Fruit fly (Drosophila melanogaster) whole organism, prepupa: Measurements from ENCODE around the gene MCTS1.

Experiments used
- Blimp-1 ChIP-seq: fragments of 200-800 bp; sonication (Bioruptor generic); optimal IDR thresholded peaks from 3 replicates; lab custom pipeline; 2017; ENCODE audit warnings: missing biosample characterization, missing genetic modification characterization, mild to moderate bottlenecking, moderate library complexity, missing genetic modification reagents
- CG10631 ChIP-seq: fragments of 200-800 bp; sonication (Bioruptor generic); optimal IDR thresholded peaks from 2 replicates; lab custom pipeline; 2016; ENCODE audit warnings: missing biosample characterization, missing genetic modification characterization
- CG10669 ChIP-seq: fragments of 200-800 bp; sonication (Bioruptor generic); optimal IDR thresholded peaks from 3 replicates; lab custom pipeline; 2018; ENCODE audit warnings: missing biosample characterization, mild to moderate bottlenecking, missing genetic modification characterization, moderate library complexity
- CG11902 ChIP-seq: fragments of 200-800 bp; sonication (Bioruptor generic); optimal IDR thresholded peaks from 3 replicates; lab custom pipeline; 2016; ENCODE audit warnings: missing biosample characterization, missing genetic modification characterization
- CG15336 ChIP-seq: fragments of 200-800 bp; sonication (Bioruptor generic); IDR thresholded peaks from 2 replicates; pipeline ENCODE4 v1.3.6; 2022; ENCODE audit warnings: missing biosample characterization, missing genetic modification characterization
- CG1621 ChIP-seq: fragments of 200-800 bp; sonication (Bioruptor generic); optimal IDR thresholded peaks from 3 replicates; lab custom pipeline; 2018; ENCODE audit warnings: missing biosample characterization, mild to moderate bottlenecking, missing genetic modification characterization
- CG16779 ChIP-seq: fragments of 200-800 bp; sonication (Bioruptor generic); optimal IDR thresholded peaks from 3 replicates; lab custom pipeline; 2017; ENCODE audit warnings: missing biosample characterization, mild to moderate bottlenecking, missing genetic modification characterization
- CG3032 ChIP-seq: fragments of 200-800 bp; optimal IDR thresholded peaks from 2 replicates; lab custom pipeline; 2019; ENCODE audit warnings: missing biosample characterization, mild to moderate bottlenecking, missing genetic modification characterization, moderate library complexity
- CG31627 ChIP-seq: fragments of 200-800 bp; sonication (Bioruptor generic); optimal IDR thresholded peaks from 3 replicates; lab custom pipeline; 2016; ENCODE audit warnings: missing biosample characterization, missing genetic modification characterization
- CG32006 ChIP-seq: fragments of 200-800 bp; sonication (Bioruptor generic); optimal IDR thresholded peaks from 3 replicates; lab custom pipeline; 2017; ENCODE audit warnings: missing biosample characterization, mild to moderate bottlenecking, missing genetic modification characterization
- CG34406 ChIP-seq: fragments of 200-800 bp; sonication (Bioruptor generic); optimal IDR thresholded peaks from 3 replicates; lab custom pipeline; 2016; ENCODE audit warnings: missing biosample characterization, missing genetic modification characterization
- CG3919 ChIP-seq: fragments of 200-800 bp; sonication (Bioruptor generic); optimal IDR thresholded peaks from 3 replicates; lab custom pipeline; 2016; ENCODE audit warnings: missing biosample characterization, missing genetic modification characterization
- CG6163 ChIP-seq: fragments of 200-800 bp; sonication (Bioruptor generic); IDR thresholded peaks from 3 replicates; pipeline ENCODE4 v1.3.6; 2022; ENCODE audit warnings: missing biosample characterization, missing genetic modification characterization
- CG6276 ChIP-seq: fragments of 200-800 bp; sonication (Bioruptor generic); optimal IDR thresholded peaks from 2 replicates; lab custom pipeline; 2017; ENCODE audit warnings: missing biosample characterization, mild to moderate bottlenecking, missing genetic modification characterization
- CG6808 ChIP-seq: fragments of 200-800 bp; sonication (Bioruptor generic); optimal IDR thresholded peaks from 3 replicates; lab custom pipeline; 2017; ENCODE audit warnings: missing biosample characterization, missing genetic modification characterization, mild to moderate bottlenecking, moderate library complexity, missing genetic modification reagents
- CG7368 ChIP-seq: fragments of 200-800 bp; sonication (Bioruptor generic); optimal IDR thresholded peaks from 3 replicates; lab custom pipeline; 2016; ENCODE audit warnings: missing biosample characterization, missing genetic modification characterization
- CG8119 ChIP-seq: fragments of 200-800 bp; sonication (Bioruptor generic); IDR thresholded peaks from 3 replicates; pipeline ENCODE4 v1.3.6; 2022; ENCODE audit warnings: missing biosample characterization, missing genetic modification characterization
- CG8319 ChIP-seq: fragments of 200-800 bp; sonication (Bioruptor generic); optimal IDR thresholded peaks from 3 replicates; lab custom pipeline; 2016; ENCODE audit warnings: missing biosample characterization, missing genetic modification characterization
- CG8632 ChIP-seq: fragments of 200-800 bp; sonication (Bioruptor generic); optimal IDR thresholded peaks from 3 replicates; lab custom pipeline; 2016; ENCODE audit warnings: missing biosample characterization, missing genetic modification characterization
- CG9139 ChIP-seq: fragments of 200-800 bp; sonication (Bioruptor generic); optimal IDR thresholded peaks from 3 replicates; lab custom pipeline; 2017; ENCODE audit warnings: missing biosample characterization, mild to moderate bottlenecking, missing genetic modification characterization
- Eip75B ChIP-seq: fragments of 200-800 bp; sonication (Bioruptor generic); optimal IDR thresholded peaks from 3 replicates; lab custom pipeline; 2016; ENCODE audit warnings: missing biosample characterization, missing genetic modification characterization
- Eip78C ChIP-seq: fragments of 200-800 bp; sonication (Bioruptor generic); peaks from one replicate; lab custom pipeline; 2016; ENCODE audit warnings: missing biosample characterization, missing genetic modification characterization
- Eip93F ChIP-seq: fragments of 200-800 bp; sonication (Bioruptor generic); optimal IDR thresholded peaks from 2 replicates; lab custom pipeline; 2016; ENCODE audit warnings: missing biosample characterization, mild to moderate bottlenecking, missing genetic modification characterization
- Ets21C ChIP-seq: fragments of 200-800 bp; sonication (Bioruptor generic); optimal IDR thresholded peaks from 3 replicates; lab custom pipeline; 2016; ENCODE audit warnings: missing biosample characterization, missing genetic modification characterization
- Ets96B ChIP-seq: fragments of 200-800 bp; optimal IDR thresholded peaks from 2 replicates; lab custom pipeline; 2019; ENCODE audit warnings: missing biosample characterization, mild to moderate bottlenecking, missing genetic modification characterization, moderate library complexity
- Gug ChIP-seq: fragments of 200-800 bp; sonication (Bioruptor generic); IDR thresholded peaks from 2 replicates; pipeline ENCODE4 v1.3.6; 2022; ENCODE audit warnings: missing biosample characterization, missing genetic modification characterization
- Hr38 ChIP-seq: sonication (Bioruptor generic); optimal IDR thresholded peaks from 2 replicates; lab custom pipeline; 2016; ENCODE audit warnings: missing biosample characterization, missing genetic modification characterization
- Hr39 ChIP-seq: fragments of 200-800 bp; sonication (Bioruptor generic); optimal IDR thresholded peaks from 2 replicates; lab custom pipeline; 2016; ENCODE audit warnings: missing biosample characterization, missing genetic modification characterization
- Hr4 ChIP-seq: fragments of 200-800 bp; sonication (Bioruptor generic); optimal IDR thresholded peaks from 3 replicates; lab custom pipeline; 2016; ENCODE audit warnings: missing biosample characterization, missing genetic modification characterization
- Lpt ChIP-seq: fragments of 200-800 bp; sonication (Bioruptor generic); optimal IDR thresholded peaks from 3 replicates; lab custom pipeline; 2016; ENCODE audit warnings: missing biosample characterization, missing genetic modification characterization
- Met ChIP-seq: fragments of 200-800 bp; sonication (Bioruptor generic); optimal IDR thresholded peaks from 3 replicates; lab custom pipeline; 2016; ENCODE audit warnings: missing biosample characterization, missing genetic modification characterization
- Smox ChIP-seq: fragments of 200-800 bp; sonication (Bioruptor generic); optimal IDR thresholded peaks from 3 replicates; lab custom pipeline; 2016; ENCODE audit warnings: missing biosample characterization, missing genetic modification characterization
- Sox102F ChIP-seq: fragments of 200-800 bp; sonication (Bioruptor generic); optimal IDR thresholded peaks from 2 replicates; lab custom pipeline; 2016; ENCODE audit warnings: missing biosample characterization, mild to moderate bottlenecking, missing genetic modification characterization
- Sox14 ChIP-seq: fragments of 200-800 bp; sonication (Bioruptor generic); optimal IDR thresholded peaks from 3 replicates; lab custom pipeline; 2016; ENCODE audit warnings: missing biosample characterization, missing genetic modification characterization
- Sox15 ChIP-seq: fragments of 200-800 bp; sonication (Bioruptor generic); optimal IDR thresholded peaks from 3 replicates; lab custom pipeline; 2016; ENCODE audit warnings: missing biosample characterization, missing genetic modification characterization
- achi ChIP-seq: fragments of 200-800 bp; sonication (Bioruptor generic); optimal IDR thresholded peaks from 3 replicates; lab custom pipeline; 2016; ENCODE audit warnings: missing biosample characterization, missing genetic modification characterization
- acj6 ChIP-seq: fragments of 200-800 bp; sonication (Bioruptor generic); optimal IDR thresholded peaks from 3 replicates; lab custom pipeline; 2016; ENCODE audit warnings: missing biosample characterization, missing genetic modification characterization
- cyc ChIP-seq: fragments of 200-800 bp; sonication (Bioruptor generic); optimal IDR thresholded peaks from 3 replicates; lab custom pipeline; 2016; ENCODE audit warnings: missing biosample characterization, missing genetic modification characterization
- dac ChIP-seq: fragments of 200-800 bp; sonication (Bioruptor generic); optimal IDR thresholded peaks from 2 replicates; lab custom pipeline; 2017; ENCODE audit warnings: missing biosample characterization, mild to moderate bottlenecking, missing genetic modification characterization
- dsx ChIP-seq: fragments of 200-800 bp; optimal IDR thresholded peaks from 3 replicates; lab custom pipeline; 2019; ENCODE audit warnings: missing biosample characterization, mild to moderate bottlenecking, missing genetic modification characterization, moderate library complexity; ENCODE audit not compliant: poor library complexity, severe bottlenecking
- eg ChIP-seq: fragments of 200-800 bp; sonication (Bioruptor generic); IDR thresholded peaks from 3 replicates; pipeline ENCODE4 v1.3.6; 2022; ENCODE audit warnings: missing biosample characterization, missing genetic modification characterization
- esn ChIP-seq: fragments of 200-800 bp; sonication (Bioruptor generic); optimal IDR thresholded peaks from 2 replicates; lab custom pipeline; 2016; ENCODE audit warnings: missing biosample characterization, mild to moderate bottlenecking, missing genetic modification characterization, moderate library complexity
- fd59A ChIP-seq: fragments of 200-800 bp; sonication (Bioruptor generic); optimal IDR thresholded peaks from 2 replicates; lab custom pipeline; 2017; ENCODE audit warnings: missing biosample characterization, mild to moderate bottlenecking, missing genetic modification characterization, missing genetic modification reagents
- fd85E ChIP-seq: fragments of 200-800 bp; sonication (Bioruptor generic); optimal IDR thresholded peaks from 3 replicates; lab custom pipeline; 2016; ENCODE audit warnings: missing biosample characterization, missing genetic modification characterization
- lz ChIP-seq: fragments of 200-800 bp; sonication (Bioruptor generic); optimal IDR thresholded peaks from 3 replicates; lab custom pipeline; 2016; ENCODE audit warnings: missing biosample characterization, missing genetic modification characterization
- net ChIP-seq: fragments of 200-800 bp; sonication (Bioruptor generic); optimal IDR thresholded peaks from 3 replicates; lab custom pipeline; 2016; ENCODE audit warnings: missing biosample characterization, missing genetic modification characterization
- pdm3 ChIP-seq: fragments of 200-800 bp; sonication (Bioruptor generic); optimal IDR thresholded peaks from 3 replicates; lab custom pipeline; 2016; ENCODE audit warnings: missing biosample characterization, missing genetic modification characterization
- salr ChIP-seq, 2 experiments: fragments of 200-800 bp; sonication (Bioruptor generic); optimal IDR thresholded peaks; 3 replicates each; lab custom pipeline; 2016 to 2018; ENCODE audit warnings: missing biosample characterization in 2 of 2, missing genetic modification characterization in 2 of 2, mild to moderate bottlenecking in 1 of 2
- ss ChIP-seq, 2 experiments: fragments of 200-800 bp; sonication (Bioruptor generic); optimal IDR thresholded peaks; 2 replicates in 1 of 2; 3 replicates in 1 of 2; lab custom pipeline; 2017 to 2018; ENCODE audit warnings: mild to moderate bottlenecking in 2 of 2, missing biosample characterization in 2 of 2, missing genetic modification characterization in 2 of 2, moderate library complexity in 1 of 2
- svp ChIP-seq: fragments of 200-800 bp; sonication (Bioruptor generic); peaks from one replicate; lab custom pipeline; 2016; ENCODE audit warnings: missing biosample characterization, missing genetic modification characterization
- vri ChIP-seq: fragments of 200-800 bp; sonication (Bioruptor generic); optimal IDR thresholded peaks from 3 replicates; lab custom pipeline; 2016; ENCODE audit warnings: missing biosample characterization, mild to moderate bottlenecking, missing genetic modification characterization

The MCTS1 gene

DNA sequence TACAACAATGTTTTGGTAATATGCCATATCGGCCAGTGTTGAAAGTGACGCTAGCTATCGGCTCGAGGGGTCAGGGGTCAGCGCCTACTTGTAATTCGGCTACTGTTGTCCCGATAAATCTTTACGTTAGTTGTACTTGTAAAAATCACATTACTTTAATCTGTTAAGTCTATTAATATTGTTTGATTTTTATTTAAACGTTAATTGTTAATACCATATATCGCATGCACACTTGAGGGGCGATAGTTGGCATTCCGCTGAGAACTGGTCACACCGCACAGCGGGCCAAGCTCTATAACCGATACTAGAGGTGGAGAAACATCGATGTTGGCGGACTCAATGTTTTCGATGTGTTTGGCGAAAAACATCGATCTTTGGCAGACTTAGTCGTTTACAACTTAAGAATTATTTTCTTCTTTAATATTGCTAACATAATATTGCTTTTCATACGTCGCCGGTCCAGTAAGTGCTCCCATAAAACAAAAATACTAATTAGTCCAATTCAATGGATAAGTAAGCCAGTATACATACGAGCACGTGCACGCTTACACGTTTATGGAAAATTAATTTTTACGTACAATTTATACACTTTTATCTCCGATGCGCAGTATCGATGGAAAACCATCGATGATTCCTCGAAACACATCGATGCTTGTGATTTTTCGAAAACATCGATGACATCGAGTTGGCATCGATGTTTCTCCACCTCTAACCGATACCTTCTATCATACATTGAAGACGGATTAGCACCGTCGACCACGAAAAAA lies at the start of gene MCTS1, which contains the start of gene rux:
Gene MCTS1, plus strand, starts transcription at position 713 of the 767 bp plus-strand sequence.
Gene rux, minus strand, starts transcription at position 621 of the 767 bp plus-strand sequence.
- peak; percentile 20 for TF ChIP-seq CG10631 (GFP tag; lab: Kevin White, UChicago)
- peak; percentile 100 for TF ChIP-seq svp (GFP tag; lab: Kevin White, UChicago)
- TF ChIP-seq CG8632 (GFP tag; lab: Kevin White, UChicago) = no peak
- TF ChIP-seq Sox14 (GFP tag; lab: Kevin White, UChicago) = peak; percentile 4
- TF ChIP-seq vri = peak; percentile 41
- no peak for TF ChIP-seq CG15336 (GFP tag; lab: Robert Waterston, UW)
- peak; percentile 32 for TF ChIP-seq Smox
- no peak for TF ChIP-seq Ets21C (GFP tag; lab: Kevin White, UChicago)
- no peak for TF ChIP-seq CG10669
- TF ChIP-seq Sox15 = no peak
- no peak for TF ChIP-seq CG34406 (GFP tag; lab: Kevin White, UChicago)
- TF ChIP-seq CG11902 (GFP tag; lab: Kevin White, UChicago) = no peak
- peak; percentile 31 for TF ChIP-seq CG3919
- TF ChIP-seq CG6808 (GFP tag; lab: Kevin White, UChicago) = no peak
- no peak for TF ChIP-seq CG6163
- peak; percentile 41 for TF ChIP-seq lz (GFP tag; lab: Kevin White, UChicago)
- no peak for TF ChIP-seq achi (GFP tag; lab: Kevin White, UChicago)
- TF ChIP-seq eg = peak; percentile 58; the same call in 2 of the 3 replicates
- TF ChIP-seq CG9139 (GFP tag; lab: Kevin White, UChicago) = no peak
- no peak for TF ChIP-seq net (GFP tag; lab: Kevin White, UChicago)
- TF ChIP-seq dsx (GFP tag; lab: Kevin White, UChicago) = peak; percentile 92
- TF ChIP-seq CG31627 (GFP tag; lab: Kevin White, UChicago) = peak; percentile 40
- TF ChIP-seq fd85E (GFP tag; lab: Kevin White, UChicago) = no peak
- TF ChIP-seq CG8119 = no peak
- TF ChIP-seq Lpt (GFP tag; lab: Kevin White, UChicago) = no peak
- TF ChIP-seq Hr39 (GFP tag; lab: Kevin White, UChicago) = peak; percentile 39
- no peak for TF ChIP-seq CG8319
- peak; percentile 0 for TF ChIP-seq Met (GFP tag; lab: Kevin White, UChicago)
- no peak for TF ChIP-seq Hr38 (GFP tag; lab: Kevin White, UChicago)
- peak; percentile 38 for TF ChIP-seq Hr4 (GFP tag; lab: Kevin White, UChicago)
- peak in 1 of 2 experiments; percentile 5 for TF ChIP-seq ss (GFP tag; optimal IDR thresholded peaks at IDR 0.05; lab: Kevin White, UChicago)
- no peak for TF ChIP-seq Gug (GFP tag; lab: Robert Waterston, UW)
- no peak for TF ChIP-seq Eip93F
- no peak for TF ChIP-seq CG7368 (GFP tag; lab: Kevin White, UChicago)
- peak; percentile 26 for TF ChIP-seq cyc
- TF ChIP-seq CG32006 (GFP tag; lab: Kevin White, UChicago) = peak; percentile 8
- TF ChIP-seq CG1621 = no peak
- TF ChIP-seq CG3032 (tag; lab: Kevin White, UChicago) = no peak
- peak; percentile 59 for TF ChIP-seq Eip78C
- TF ChIP-seq dac (GFP tag; lab: Kevin White, UChicago) = no peak
- no peak for TF ChIP-seq Blimp-1 (GFP tag; lab: Kevin White, UChicago)
- no peak for TF ChIP-seq salr (GFP tag; optimal IDR thresholded peaks at IDR 0.05; lab: Kevin White, UChicago)
- no peak for TF ChIP-seq Ets96B
- peak; percentile 4 for TF ChIP-seq Eip75B (GFP tag; lab: Kevin White, UChicago)
- TF ChIP-seq acj6 (GFP tag; lab: Kevin White, UChicago) = no peak
- no peak for TF ChIP-seq CG16779 (tag; lab: Kevin White, UChicago)
- TF ChIP-seq Sox102F (GFP tag; lab: Kevin White, UChicago) = no peak
- TF ChIP-seq fd59A (GFP tag; lab: Kevin White, UChicago) = no peak
- peak; percentile 21 for TF ChIP-seq pdm3 (GFP tag; lab: Kevin White, UChicago)
- peak; percentile 44 for TF ChIP-seq esn (GFP tag; lab: Kevin White, UChicago)
- no peak for TF ChIP-seq CG6276 (GFP tag; lab: Kevin White, UChicago)
